Worm (Caenorhabditis elegans): ENCODE data around the gene col-103.

Gene col-103

ce11 chrIV:757548-757947 lies 5.9 kb downstream of the col-103 start:
- TF ChIP-seq nhr-47 (tag; optimal IDR thresholded peaks at IDR 0.05) (no peak), snu-23 (GFP tag; optimal IDR thresholded peaks at IDR 0.05) (no peak), nhr-11 (tag; optimal IDR thresholded peaks at IDR 0.05) (no peak), efl-1 (optimal IDR thresholded peaks at IDR 0.05) (no peak), efl-1 (GFP tag; optimal IDR thresholded peaks at IDR 0.05 in 1 of 2) (peak in 1 of 2 experiments; percentile 57)

DNA sequence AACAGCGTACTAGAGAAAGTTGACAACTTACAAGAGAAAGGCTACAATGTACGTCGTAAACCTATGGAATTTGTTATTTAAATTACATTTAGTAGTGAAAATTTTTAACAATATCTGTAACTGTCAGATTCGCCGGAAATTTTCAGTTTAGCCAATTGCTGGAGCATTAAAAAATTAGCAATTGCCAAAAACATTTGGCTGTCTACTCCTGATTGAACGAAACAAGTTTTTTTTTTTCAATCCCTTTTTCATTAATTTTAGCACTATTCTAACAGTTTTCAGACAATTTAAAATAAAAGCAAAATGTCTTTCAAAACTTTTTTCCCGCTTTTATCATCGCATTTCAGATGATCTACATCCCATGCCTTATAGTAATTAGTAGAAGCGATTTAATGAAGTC lies 6.5 kb downstream of the col-103 start:
- TF ChIP-seq unc-30 (tag; optimal IDR thresholded peaks at IDR 0.05) (no peak), ceh-63 (GFP tag; optimal IDR thresholded peaks at IDR 0.05) (no peak), snpc-4 (tag; optimal IDR thresholded peaks at IDR 0.05) (no peak), nhr-76 (tag; optimal IDR thresholded peaks at IDR 0.05) (no peak), ces-1 (GFP tag; optimal IDR thresholded peaks at IDR 0.05) (no peak), nhr-19 (GFP tag; conservative IDR thresholded peaks at IDR 0.05) (no peak), blmp-1 (tag; optimal IDR thresholded peaks at IDR 0.05) (no peak), nhr-237 (tag; optimal IDR thresholded peaks at IDR 0.05) (no peak), pax-3 (tag; optimal IDR thresholded peaks at IDR 0.05) (no peak), ceh-82 (tag; optimal IDR thresholded peaks at IDR 0.05) (no peak), hlh-4 (tag; optimal IDR thresholded peaks at IDR 0.05) (no peak), mep-1 (tag; optimal IDR thresholded peaks at IDR 0.05) (no peak), lin-39 (tag; optimal IDR thresholded peaks at IDR 0.05) (no peak), mdl-1 (tag; optimal IDR thresholded peaks at IDR 0.05) (no peak), fkh-4 (tag; optimal IDR thresholded peaks at IDR 0.05; ENCODE audit: borderline replicate concordance) (no peak)

- TF ChIP-seq nhr-237 (tag; optimal IDR thresholded peaks at IDR 0.05): no peak
- TF ChIP-seq nhr-12 (tag; optimal IDR thresholded peaks at IDR 0.05): no peak
- no peak for TF ChIP-seq lin-15B (tag; optimal IDR thresholded peaks at IDR 0.05)
- no peak for TF ChIP-seq pqm-1 (tag; optimal IDR thresholded peaks at IDR 0.05)
- no peak for TF ChIP-seq tbx-2 (tag; optimal IDR thresholded peaks at IDR 0.05)
- TF ChIP-seq zag-1 (tag; optimal IDR thresholded peaks at IDR 0.05): no peak
- no peak for TF ChIP-seq elt-3 (tag; optimal IDR thresholded peaks at IDR 0.05)
- TF ChIP-seq fkh-10 (GFP tag; optimal IDR thresholded peaks at IDR 0.05): no peak
- no peak for TF ChIP-seq zip-4 (GFP tag; optimal IDR thresholded peaks at IDR 0.05)
- TF ChIP-seq fkh-8 (tag; optimal IDR thresholded peaks at IDR 0.05): no peak
- no peak for TF ChIP-seq ceh-82 (tag; optimal IDR thresholded peaks at IDR 0.05)
- no peak for TF ChIP-seq unc-62 (GFP tag; optimal IDR thresholded peaks at IDR 0.05)
- TF ChIP-seq tlp-1 (tag; optimal IDR thresholded peaks at IDR 0.05): no peak
- no peak for TF ChIP-seq blmp-1 (tag; optimal IDR thresholded peaks at IDR 0.05)
Observed at ce11 chrIV:756421-756820, 7.1 kb downstream of the col-103 start, which contains the start of gene srt-23. Gene srt-23, plus strand, starts transcription at chrIV:756721.

DNA sequence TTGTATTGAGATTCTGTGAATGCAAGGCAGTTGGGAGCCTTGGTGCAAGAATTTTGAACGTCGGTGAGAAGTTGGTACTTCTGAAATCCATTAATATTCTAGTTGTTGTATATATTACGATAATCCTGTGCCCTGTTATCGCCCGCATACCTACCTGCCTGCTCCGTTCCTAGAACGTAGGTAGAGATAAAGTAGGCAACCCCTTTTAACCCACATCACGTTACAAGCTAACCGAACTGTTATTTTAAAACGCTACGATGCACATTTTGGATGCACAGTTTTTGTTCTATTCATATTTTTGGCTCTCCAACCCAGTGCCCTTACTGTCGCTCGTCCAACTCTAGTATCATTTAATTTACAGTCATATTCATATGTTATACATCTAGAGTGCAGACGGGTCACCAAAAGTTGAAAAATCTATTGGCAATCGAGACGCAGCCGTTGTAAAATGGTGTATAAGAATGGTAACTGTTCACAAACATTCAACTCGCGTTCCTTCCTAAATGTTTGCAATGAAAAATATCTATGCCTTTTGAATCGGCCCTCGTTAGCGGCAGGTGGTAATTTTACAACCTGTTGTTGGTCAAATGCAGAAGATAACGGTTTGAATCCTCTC lies 9.0 kb downstream of the col-103 start:
- no peak for TF ChIP-seq efl-1 (optimal IDR thresholded peaks at IDR 0.05)
- no peak for TF ChIP-seq efl-1 (GFP tag; optimal IDR thresholded peaks at IDR 0.05 in 1 of 2)
- no peak for TF ChIP-seq fos-1 (tag; optimal IDR thresholded peaks at IDR 0.05)
- no peak for TF ChIP-seq skn-1 (tag; optimal IDR thresholded peaks at IDR 0.05)
- no peak for TF ChIP-seq C16A3.4 (tag; optimal IDR thresholded peaks at IDR 0.05)
- TF ChIP-seq swsn-7 (tag; optimal IDR thresholded peaks at IDR 0.05): no peak
- TF ChIP-seq egl-27 (tag; optimal IDR thresholded peaks at IDR 0.05): no peak
- no peak for TF ChIP-seq aha-1 (tag; optimal IDR thresholded peaks at IDR 0.05)
- TF ChIP-seq nhr-90 (tag; optimal IDR thresholded peaks at IDR 0.05; ENCODE audit: poor library complexity): no peak
- TF ChIP-seq lin-35 (GFP tag; optimal IDR thresholded peaks at IDR 0.05): no peak
- no peak for TF ChIP-seq egl-13 (tag; optimal IDR thresholded peaks at IDR 0.05)
- no peak for TF ChIP-seq mef-2 (tag; optimal IDR thresholded peaks at IDR 0.05)
- no peak for TF ChIP-seq unc-62 (GFP tag; optimal IDR thresholded peaks at IDR 0.05)
- no peak for TF ChIP-seq nhr-20 (tag; optimal IDR thresholded peaks at IDR 0.05)
- no peak for TF ChIP-seq Y116A8C.19 (tag; optimal IDR thresholded peaks at IDR 0.05; ENCODE audit: borderline replicate concordance)
- no peak for TF ChIP-seq nhr-19 (GFP tag; conservative IDR thresholded peaks at IDR 0.05)
- no peak for TF ChIP-seq efl-3 (GFP tag; optimal IDR thresholded peaks at IDR 0.05)
- TF ChIP-seq vab-15 (tag; optimal IDR thresholded peaks at IDR 0.05): no peak
- TF ChIP-seq C04F5.9 (tag; optimal IDR thresholded peaks at IDR 0.05): no peak
- TF ChIP-seq hpl-2 (GFP tag; optimal IDR thresholded peaks at IDR 0.05): no peak

Data from whole organism, L1 larva.